Worm (Caenorhabditis elegans) whole organism, young adult: Measurements from ENCODE around the gene egl-44.

Source experiments
- B0035.1 ChIP-seq: sonication (generic microtip); optimal IDR thresholded peaks from 2 replicates; lab custom pipeline; 2016; ENCODE audit warnings: missing genetic modification characterization, mild to moderate bottlenecking, missing compliant biosample characterization, missing genotype, missing genetic modification reagents
- B0261.1 ChIP-seq: sonication (generic microtip); optimal IDR thresholded peaks from 2 replicates; lab custom pipeline; 2016; ENCODE audit warnings: mild to moderate bottlenecking, missing genetic modification characterization, moderate library complexity, missing compliant biosample characterization
- F22D6.2 ChIP-seq: sonication (generic microtip); optimal IDR thresholded peaks from 2 replicates; lab custom pipeline; 2016; ENCODE audit warnings: mild to moderate bottlenecking, missing genetic modification characterization, missing compliant biosample characterization
- F55B11.4 ChIP-seq: sonication (generic microtip); optimal IDR thresholded peaks from 2 replicates; lab custom pipeline; 2016; ENCODE audit warnings: missing compliant biosample characterization, missing genetic modification characterization, borderline replicate concordance; ENCODE audit not compliant: insufficient read depth
- Y53G8AR.9 ChIP-seq: fragments of 200-800 bp; sonication (Bioruptor generic); conservative IDR thresholded peaks from 2 replicates; pipeline ENCODE4 v1.3.6; 2022; ENCODE audit warnings: missing genetic modification reagents, missing genetic modification characterization, missing compliant biosample characterization
- Y95B8A.8 ChIP-seq: fragments of 200-800 bp; sonication (Bioruptor generic); IDR thresholded peaks from 2 replicates; pipeline ENCODE4 v1.3.6; 2022; ENCODE audit warnings: missing genetic modification reagents, missing genetic modification characterization, missing compliant biosample characterization
- ZK185.1 ChIP-seq: sonication (generic microtip); optimal IDR thresholded peaks from 2 replicates; lab custom pipeline; 2016; ENCODE audit warnings: mild to moderate bottlenecking, missing genetic modification characterization, missing compliant biosample characterization; ENCODE audit not compliant: poor library complexity, severe bottlenecking
- akir-1 ChIP-seq: fragments of 200-800 bp; sonication (Bioruptor generic); optimal IDR thresholded peaks from 2 replicates; lab custom pipeline; 2018; ENCODE audit warnings: mild to moderate bottlenecking, missing genetic modification characterization, moderate library complexity, missing compliant biosample characterization
- attf-5 ChIP-seq: fragments of 200-800 bp; sonication (Bioruptor generic); optimal IDR thresholded peaks from 2 replicates; lab custom pipeline; 2018; ENCODE audit warnings: mild to moderate bottlenecking, missing genetic modification characterization, missing compliant biosample characterization
- ceh-58 ChIP-seq: fragments of 200-800 bp; sonication (Bioruptor generic); IDR thresholded peaks from 2 replicates; pipeline ENCODE4 v1.3.6; 2022; ENCODE audit warnings: missing genetic modification characterization, missing compliant biosample characterization
- ceh-79 ChIP-seq: sonication (generic microtip); optimal IDR thresholded peaks from 2 replicates; lab custom pipeline; 2017; ENCODE audit warnings: mild to moderate bottlenecking, missing genetic modification characterization, missing compliant biosample characterization
- dox-1 ChIP-seq: fragments of 200-800 bp; sonication (Bioruptor generic); IDR thresholded peaks from 2 replicates; pipeline ENCODE4 v1.3.6; 2022; ENCODE audit warnings: missing genetic modification reagents, missing genetic modification characterization, missing compliant biosample characterization
- egrh-3 ChIP-seq: fragments of 200-800 bp; sonication (Bioruptor generic); IDR thresholded peaks from 2 replicates; pipeline ENCODE4 v1.3.6; 2022; ENCODE audit warnings: missing genetic modification reagents, missing genetic modification characterization, missing compliant biosample characterization
- fkh-3 ChIP-seq: sonication (generic microtip); optimal IDR thresholded peaks from 2 replicates; lab custom pipeline; 2016; ENCODE audit warnings: mild to moderate bottlenecking, missing genetic modification characterization, missing compliant biosample characterization
- gei-17 ChIP-seq: fragments of 200-800 bp; sonication (Bioruptor generic); optimal IDR thresholded peaks from 2 replicates; lab custom pipeline; 2018; ENCODE audit warnings: mild to moderate bottlenecking, missing genetic modification characterization, missing compliant biosample characterization
- him-1 ChIP-seq: sonication (generic microtip); optimal IDR thresholded peaks from 2 replicates; lab custom pipeline; 2016; ENCODE audit warnings: missing genotype, missing genetic modification reagents, missing genetic modification characterization, missing compliant biosample characterization
- hmg-1.2 ChIP-seq: fragments of 200-800 bp; sonication (Bioruptor generic); IDR thresholded peaks from 2 replicates; pipeline ENCODE4 v1.3.6; 2022; ENCODE audit warnings: missing genetic modification reagents, missing genetic modification characterization, missing compliant biosample characterization
- lag-1 ChIP-seq: fragments of 200-800 bp; sonication (Bioruptor generic); IDR thresholded peaks from 2 replicates; pipeline ENCODE4 v1.3.6; 2022; ENCODE audit warnings: missing genetic modification reagents, missing genetic modification characterization, missing compliant biosample characterization
- lin-26 ChIP-seq: fragments of 200-800 bp; sonication (Bioruptor generic); IDR thresholded peaks from 2 replicates; pipeline ENCODE4 v1.3.6; 2022; ENCODE audit warnings: missing genetic modification reagents, missing genetic modification characterization, missing compliant biosample characterization
- lsl-1 ChIP-seq: fragments of 200-800 bp; sonication (Bioruptor generic); optimal IDR thresholded peaks from 2 replicates; lab custom pipeline; 2018; ENCODE audit warnings: mild to moderate bottlenecking, missing genetic modification characterization, moderate library complexity, missing compliant biosample characterization
- madf-10 ChIP-seq: sonication (generic microtip); optimal IDR thresholded peaks from 2 replicates; lab custom pipeline; 2016; ENCODE audit warnings: mild to moderate bottlenecking, missing genetic modification characterization, missing compliant biosample characterization
- madf-6 ChIP-seq: fragments of 200-800 bp; sonication (Bioruptor generic); IDR thresholded peaks from 2 replicates; pipeline ENCODE4 v1.3.6; 2022; ENCODE audit warnings: missing genetic modification reagents, missing genetic modification characterization, missing compliant biosample characterization
- mel-28 ChIP-seq: sonication (generic microtip); optimal IDR thresholded peaks from 2 replicates; lab custom pipeline; 2016; ENCODE audit warnings: borderline replicate concordance, mild to moderate bottlenecking, missing genetic modification characterization, missing compliant biosample characterization
- mxl-1 ChIP-seq: sonication (generic microtip); optimal IDR thresholded peaks from 2 replicates; lab custom pipeline; 2016; ENCODE audit warnings: missing genetic modification characterization, missing compliant biosample characterization
- nfya-1 ChIP-seq: sonication (generic microtip); optimal IDR thresholded peaks from 2 replicates; lab custom pipeline; 2017; ENCODE audit warnings: antibody characterized with exemption, missing compliant biosample characterization, missing genetic modification characterization, borderline replicate concordance; ENCODE audit not compliant: insufficient read depth
- nfya-2 ChIP-seq: fragments of 200-800 bp; sonication (Bioruptor generic); IDR thresholded peaks from 2 replicates; pipeline ENCODE4 v1.3.6; 2022; ENCODE audit warnings: missing genetic modification reagents, missing genetic modification characterization, missing compliant biosample characterization
- nhr-120 ChIP-seq: fragments of 200-800 bp; sonication (Bioruptor generic); IDR thresholded peaks from 2 replicates; pipeline ENCODE4 v1.3.6; 2022; ENCODE audit warnings: missing genetic modification characterization, missing compliant biosample characterization
- nhr-80 ChIP-seq: sonication (generic microtip); optimal IDR thresholded peaks from 2 replicates; lab custom pipeline; 2016; ENCODE audit warnings: missing genetic modification characterization, missing compliant biosample characterization
- nhr-90 ChIP-seq: sonication (generic microtip); optimal IDR thresholded peaks from 2 replicates; lab custom pipeline; 2016; ENCODE audit warnings: missing genotype, mild to moderate bottlenecking, missing genetic modification characterization, missing compliant biosample characterization
- repo-1 ChIP-seq: sonication (generic microtip); optimal IDR thresholded peaks from 2 replicates; lab custom pipeline; 2017; ENCODE audit warnings: mild to moderate bottlenecking, missing genetic modification characterization, missing compliant biosample characterization
- rpc-1 ChIP-seq, 2 experiments: fragments of 150-350 bp in 1 of 2; sonication (generic microtip) in 1 of 2; optimal IDR thresholded peaks; 2 replicates each; lab custom pipeline; 2014 to 2018; ENCODE audit warnings: missing biosample characterization in 1 of 2, missing genetic modification characterization in 1 of 2, missing genetic modification reagents in 1 of 2, missing genotype in 1 of 2
- snpc-3.4 ChIP-seq: sonication (generic microtip); optimal IDR thresholded peaks from 2 replicates; lab custom pipeline; 2017; ENCODE audit warnings: missing genetic modification characterization, mild to moderate bottlenecking, missing compliant biosample characterization, antibody characterized with exemption, moderate library complexity, missing genotype, missing genetic modification reagents
- xnd-1 ChIP-seq: sonication (generic microtip); optimal IDR thresholded peaks from 2 replicates; lab custom pipeline; 2016; ENCODE audit warnings: missing genotype, missing genetic modification reagents, missing genetic modification characterization, missing compliant biosample characterization
- ztf-26 ChIP-seq: sonication (generic microtip); optimal IDR thresholded peaks from 2 replicates; lab custom pipeline; 2017; ENCODE audit warnings: missing genetic modification characterization, missing compliant biosample characterization
- ztf-6 ChIP-seq: fragments of 200-800 bp; sonication (Bioruptor generic); IDR thresholded peaks from 2 replicates; pipeline ENCODE4 v1.3.6; 2022; ENCODE audit warnings: missing genetic modification reagents, missing genetic modification characterization, missing compliant biosample characterization

The egl-44 gene

DNA sequence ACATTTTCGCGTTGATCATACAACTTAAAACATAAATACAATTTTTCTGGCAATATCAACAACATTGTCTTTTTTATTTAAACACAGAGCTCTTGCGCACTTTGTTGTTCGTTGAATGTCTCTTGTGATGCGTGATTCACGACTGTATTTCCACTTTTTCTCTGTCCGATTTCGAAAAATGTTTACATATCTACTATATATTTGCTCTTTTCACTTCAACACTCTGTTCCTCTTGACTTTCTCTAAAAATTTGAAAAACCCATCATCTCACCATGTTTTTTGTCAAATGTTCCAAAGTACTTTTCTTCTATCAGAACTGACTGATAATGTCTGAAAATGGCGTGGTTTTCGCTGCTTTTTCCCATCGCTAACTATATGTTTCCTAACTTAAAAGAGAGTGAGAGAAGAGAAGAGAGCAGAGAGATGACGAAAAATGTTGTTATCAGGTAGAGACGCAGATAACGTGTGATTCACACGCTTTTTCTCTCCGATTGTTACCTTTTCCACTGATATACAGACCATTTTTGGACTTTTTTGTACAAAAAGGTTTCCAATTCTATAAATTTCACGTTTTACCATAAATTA lies 16.6 kb upstream of the egl-44 start (continued):
- TF ChIP-seq dox-1 (GFP tag; lab: Robert Waterston, UW) (0 out of 2 replicates have a peak, but pooled peaks have one; percentile 41), B0035.1 (tag; lab: Kevin White, UChicago) (no peak), egrh-3 (GFP tag; lab: Robert Waterston, UW) (no peak), rpc-1 (optimal IDR thresholded peaks at IDR 0.05; lab: Kevin White, UChicago) (no peak), rpc-1 (tag; optimal IDR thresholded peaks at IDR 0.05; lab: Kevin White, UChicago) (no peak), lag-1 (GFP tag; lab: Robert Waterston, UW) (no peak), ceh-58 (no peak), attf-5 (GFP tag; lab: Kevin White, UChicago) (peak; percentile 12), mxl-1 (tag; lab: Kevin White, UChicago) (no peak), ztf-6 (GFP tag; lab: Robert Waterston, UW) (no peak), mel-28 (tag; lab: Kevin White, UChicago) (no peak)

DNA sequence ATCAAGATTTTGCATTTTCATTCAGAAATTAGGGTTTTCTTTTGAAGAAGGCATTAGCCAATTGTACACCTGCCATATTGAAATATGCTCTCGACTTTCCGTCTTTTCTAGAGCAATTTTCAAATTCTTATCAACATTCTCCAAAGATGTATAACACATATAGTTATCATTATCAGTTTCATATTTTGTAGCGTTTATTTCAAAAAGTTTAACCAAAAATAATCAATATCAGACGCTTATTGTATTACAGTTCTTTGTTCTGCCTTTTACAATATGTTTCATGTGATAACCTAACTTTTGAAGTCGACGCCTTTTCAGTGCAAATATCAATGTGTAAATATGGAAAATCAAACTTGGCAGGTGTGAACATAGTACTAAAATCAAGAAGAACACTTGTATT lies 14.7 kb upstream of the egl-44 start:
- TF ChIP-seq Y95B8A.8 (GFP tag; lab: Robert Waterston, UW) (no peak), nfya-2 (no peak), snpc-3.4 (no peak), ZK185.1 (tag; lab: Kevin White, UChicago) (no peak), ztf-26 (no peak), nhr-80 (tag; lab: Kevin White, UChicago) (peak; percentile 50)

ce11 chrII:5917010-5917472 lies 11.6 kb upstream of the egl-44 start, which contains the start of gene frh-1:
Gene frh-1, plus strand, starts transcription at chrII:5917422.
- TF ChIP-seq Y53G8AR.9 (GFP tag; lab: Robert Waterston, UW) (0 out of 2 replicates have a peak, but pooled peaks have one; percentile 57), fkh-3 (tag; lab: Kevin White, UChicago) (no peak), nhr-90 (tag; lab: Kevin White, UChicago) (no peak), lsl-1 (GFP tag; lab: Kevin White, UChicago) (peak; percentile 2), akir-1 (GFP tag; lab: Kevin White, UChicago) (no peak), B0261.1 (tag; lab: Kevin White, UChicago) (no peak), madf-6 (GFP tag; lab: Robert Waterston, UW) (0 out of 2 replicates have a peak, but pooled peaks have one; percentile 22), repo-1 (peak; percentile 41), hmg-1.2 (GFP tag; lab: Robert Waterston, UW) (no peak), lin-26 (no peak), gei-17 (GFP tag; lab: Kevin White, UChicago) (no peak), F55B11.4 (tag; lab: Kevin White, UChicago) (no peak), F22D6.2 (tag; lab: Kevin White, UChicago) (no peak), nhr-120 (GFP tag; lab: Robert Waterston, UW) (no peak), nfya-1 (tag; lab: Kevin White, UChicago) (no peak), him-1 (tag; lab: Kevin White, UChicago) (no peak), ceh-79 (no peak), B0035.1 (tag; lab: Kevin White, UChicago) (no peak), madf-10 (no peak), ztf-6 (GFP tag; lab: Robert Waterston, UW) (no peak), xnd-1 (no peak)
- TF ChIP-seq, all 124 proteins: peak for 4
